Worm (Caenorhabditis elegans) whole organism, L1 larva: ENCODE results near the gene K03B4.8.

ENCODE experiments used
- aly-2 ChIP-seq: fragments of 150-350 bp; optimal IDR thresholded peaks from 2 replicates; lab custom pipeline; 2014; ENCODE audit warnings: missing biosample characterization, missing genetic modification characterization
- fkh-10 ChIP-seq: sonication (generic microtip); optimal IDR thresholded peaks from 2 replicates; lab custom pipeline; 2017; ENCODE audit warnings: missing biosample characterization, missing genetic modification reagents, missing genetic modification characterization
- nhr-12 ChIP-seq: sonication (generic microtip); optimal IDR thresholded peaks from 2 replicates; lab custom pipeline; 2017; ENCODE audit warnings: missing biosample characterization, missing genetic modification characterization
- nhr-28 ChIP-seq: fragments of 150-350 bp; optimal IDR thresholded peaks from 2 replicates; lab custom pipeline; 2014; ENCODE audit warnings: missing biosample characterization, missing genetic modification characterization

- no peak for TF ChIP-seq aly-2 (tag; lab: Kevin White, UChicago)
- TF ChIP-seq nhr-12 (tag; lab: Kevin White, UChicago), result no peak
- TF ChIP-seq nhr-28 (tag; lab: Kevin White, UChicago), result no peak
- no peak for TF ChIP-seq fkh-10
Measured at ce11 chrV:4628517-4628930, 45.9 kb downstream of the K03B4.8 start, which contains the start of gene pmt-2.
